Fruit fly (Drosophila melanogaster): ENCODE results near the gene CG31924.

DNA sequence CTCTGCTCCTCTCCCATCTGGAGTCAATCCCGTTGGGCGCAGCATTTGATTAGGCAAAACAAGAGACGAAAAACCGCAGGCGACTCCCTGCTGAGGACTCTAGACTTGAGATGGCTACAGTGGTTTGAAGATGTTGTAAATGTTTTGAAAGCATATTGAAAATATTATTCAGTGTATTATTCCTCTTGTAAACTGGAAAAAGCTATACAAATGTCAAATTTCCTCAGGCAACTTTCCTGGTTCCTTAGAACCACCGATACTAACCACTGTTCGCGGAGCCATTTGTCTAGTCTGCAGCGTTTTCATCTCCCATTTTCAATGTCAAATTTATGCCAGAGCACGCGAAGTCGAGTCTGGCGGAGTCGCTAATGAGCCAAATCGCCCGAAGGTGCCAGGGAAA, 48.0 kb upstream of the CG31924 start:
- TF ChIP-seq CG13204 (GFP tag; optimal IDR thresholded peaks at IDR 0.05): no peak
- TF ChIP-seq Pif1A (GFP tag; optimal IDR thresholded peaks at IDR 0.05): no peak
- TF ChIP-seq gl (tag; optimal IDR thresholded peaks at IDR 0.05): no peak
- no peak for TF ChIP-seq Pif1B (GFP tag; optimal IDR thresholded peaks at IDR 0.05)
- TF ChIP-seq CG4496 (GFP tag; IDR thresholded peaks at IDR 0.05): no peak
- TF ChIP-seq EcR (GFP tag; optimal IDR thresholded peaks at IDR 0.05): no peak
- TF ChIP-seq CG32121 (GFP tag; IDR thresholded peaks at IDR 0.05): no peak
- no peak for TF ChIP-seq rn (GFP tag; IDR thresholded peaks at IDR 0.05)
- TF ChIP-seq CG15710 (tag; optimal IDR thresholded peaks at IDR 0.05): no peak

All from whole organism, pupa.